Fruit fly (Drosophila melanogaster) whole organism, adult: Measurements from ENCODE around the gene Ugt35A1.

ENCODE experiments used
- tj ChIP-seq: fragments of 200-800 bp; sonication (Bioruptor generic); optimal IDR thresholded peaks from 3 replicates; lab custom pipeline; 2017; ENCODE audit warnings: missing biosample characterization, mild to moderate bottlenecking, missing genetic modification characterization, moderate library complexity
- toe ChIP-seq: fragments of 200-800 bp; sonication (Bioruptor generic); optimal IDR thresholded peaks from 2 replicates; lab custom pipeline; 2016; ENCODE audit warnings: missing biosample characterization, missing genetic modification characterization

- no peak for TF ChIP-seq tj
- TF ChIP-seq toe (GFP tag; lab: Kevin White, UChicago): no peak
Measured at dm6 chr3R:11177579-11177978, 5.1 kb upstream of the Ugt35A1 start.
